Fruit fly (Drosophila melanogaster): ENCODE measurements around the gene MED20.

The MED20 gene

dm6 chr2L:8029160-8029852, 43.3 kb downstream of the MED20 start, which contains the start of gene baf (continued):
- TF ChIP-seq crol (GFP tag; IDR thresholded peaks at IDR 0.05) (no peak), jing (GFP tag; optimal IDR thresholded peaks at IDR 0.05) (no peak), nerfin-2 (GFP tag; IDR thresholded peaks at IDR 0.05; ENCODE audit: partially characterized antibody) (peak; percentile 37; the same call in 1 of the 2 replicates), CG1529 (GFP tag; optimal IDR thresholded peaks at IDR 0.05) (no peak), zfh1 (GFP tag; IDR thresholded peaks at IDR 0.05) (0 out of 3 replicates have a peak, but pooled peaks have one; percentile 22), Dip2 (GFP tag; IDR thresholded peaks at IDR 0.05) (no peak), ttk (GFP tag; IDR thresholded peaks at IDR 0.05) (no peak), dm (GFP tag; optimal IDR thresholded peaks at IDR 0.05) (peak; percentile 17), Blimp-1 (GFP tag; optimal IDR thresholded peaks at IDR 0.05) (no peak), Fer2 (tag; optimal IDR thresholded peaks at IDR 0.05) (no peak), unc-4 (GFP tag; IDR thresholded peaks at IDR 0.05; ENCODE audit: partially characterized antibody) (no peak), so (GFP tag; IDR thresholded peaks at IDR 0.05) (peak; percentile 63; the same call in 1 of the 3 replicates), grau (tag; optimal IDR thresholded peaks at IDR 0.05) (no peak), CG30020 (tag; optimal IDR thresholded peaks at IDR 0.05) (peak; percentile 1), fru (optimal IDR thresholded peaks at IDR 0.05) (no peak), CG12769 (tag; optimal IDR thresholded peaks at IDR 0.05) (no peak), salm (tag; optimal IDR thresholded peaks at IDR 0.05) (no peak), CG7357 (GFP tag; IDR thresholded peaks at IDR 0.05) (no peak), D19B (GFP tag; optimal IDR thresholded peaks at IDR 0.05) (no peak), Med (GFP tag) (peak; percentile 81), bigmax (GFP tag; optimal IDR thresholded peaks at IDR 0.05) (no peak), CG8478 (optimal IDR thresholded peaks at IDR 0.05) (no peak), E2f2 (GFP tag; IDR thresholded peaks at IDR 0.05) (peak; percentile 68), HHEX (GFP tag; optimal IDR thresholded peaks at IDR 0.05) (no peak), maf-S (GFP tag; optimal IDR thresholded peaks at IDR 0.05) (no peak), CG7963 (GFP tag; IDR thresholded peaks at IDR 0.05; ENCODE audit: partially characterized antibody) (no peak), dmrt99B (tag; optimal IDR thresholded peaks at IDR 0.05) (no peak), dati (GFP tag; IDR thresholded peaks at IDR 0.05) (no peak), CG9797 (GFP tag; optimal IDR thresholded peaks at IDR 0.05) (peak; percentile 73), CG6854 (GFP tag; optimal IDR thresholded peaks at IDR 0.05) (no peak), CG12744 (GFP tag; optimal IDR thresholded peaks at IDR 0.05) (no peak), trem (tag; optimal IDR thresholded peaks at IDR 0.05) (peak; percentile 47), tgo (GFP tag; IDR thresholded peaks at IDR 0.05) (no peak), nom (GFP tag; optimal IDR thresholded peaks at IDR 0.05) (peak; percentile 59), dmrt11E (tag; optimal IDR thresholded peaks at IDR 0.05) (peak; percentile 2), org-1 (GFP tag; optimal IDR thresholded peaks at IDR 0.05) (no peak), pfk (GFP tag; optimal IDR thresholded peaks at IDR 0.05) (no peak), YL-1 (GFP tag; optimal IDR thresholded peaks at IDR 0.05) (peak; percentile 18), lab (GFP tag; optimal IDR thresholded peaks at IDR 0.05) (no peak), CG11695 (GFP tag; IDR thresholded peaks at IDR 0.05) (0 out of 3 replicates have a peak, but pooled peaks have one; percentile 28), CG18764 (GFP tag; optimal IDR thresholded peaks at IDR 0.05) (no peak), CG13894 (tag; optimal IDR thresholded peaks at IDR 0.05) (no peak), Xrp1 (GFP tag; IDR thresholded peaks at IDR 0.05) (no peak), Atf3 (GFP tag; optimal IDR thresholded peaks at IDR 0.05) (no peak), pros (GFP tag; optimal IDR thresholded peaks at IDR 0.05) (no peak), row (GFP tag; IDR thresholded peaks at IDR 0.05) (0 out of 3 replicates have a peak, but pooled peaks have one; percentile 14), insv (GFP tag; optimal IDR thresholded peaks at IDR 0.05) (no peak), Awh (GFP tag; IDR thresholded peaks at IDR 0.05) (no peak), CG34422 (GFP tag; IDR thresholded peaks at IDR 0.05) (peak; percentile 47; the same call in 1 of the 3 replicates), CG10462 (GFP tag; optimal IDR thresholded peaks at IDR 0.05) (no peak)

All from whole organism, embryonic.